Worm (Caenorhabditis elegans) whole organism, young adult: ENCODE results near the gene ttr-37.

Experiments used
- F23B12.7 ChIP-seq: sonication (generic microtip); optimal IDR thresholded peaks from 2 replicates; lab custom pipeline; 2017; ENCODE audit warnings: missing genetic modification characterization, mild to moderate bottlenecking, missing compliant biosample characterization, antibody characterized with exemption, moderate library complexity; ENCODE audit not compliant: insufficient read depth
- F33H1.4 ChIP-seq: fragments of 200-800 bp; sonication (Bioruptor generic); IDR thresholded peaks from 2 replicates; pipeline ENCODE4 v1.3.6; 2022; ENCODE audit warnings: missing genetic modification reagents, missing genetic modification characterization, missing compliant biosample characterization
- Y67H2A.10 ChIP-seq: fragments of 200-800 bp; sonication (Bioruptor generic); conservative IDR thresholded peaks from 2 replicates; pipeline ENCODE4 v1.3.6; 2022; ENCODE audit warnings: missing genetic modification reagents, missing genetic modification characterization, missing compliant biosample characterization
- ama-1 ChIP-seq, 3 experiments: fragments of 150-350 bp in 1 of 3; sonication (generic microtip) in 2 of 3; optimal IDR thresholded peaks; 2 replicates each; lab custom pipeline; 2014 to 2018; ENCODE audit warnings: missing biosample characterization in 2 of 3, missing genetic modification characterization in 2 of 3, missing genetic modification reagents in 2 of 3
- nhr-90 ChIP-seq: sonication (generic microtip); optimal IDR thresholded peaks from 2 replicates; lab custom pipeline; 2016; ENCODE audit warnings: missing genotype, mild to moderate bottlenecking, missing genetic modification characterization, missing compliant biosample characterization

DNA sequence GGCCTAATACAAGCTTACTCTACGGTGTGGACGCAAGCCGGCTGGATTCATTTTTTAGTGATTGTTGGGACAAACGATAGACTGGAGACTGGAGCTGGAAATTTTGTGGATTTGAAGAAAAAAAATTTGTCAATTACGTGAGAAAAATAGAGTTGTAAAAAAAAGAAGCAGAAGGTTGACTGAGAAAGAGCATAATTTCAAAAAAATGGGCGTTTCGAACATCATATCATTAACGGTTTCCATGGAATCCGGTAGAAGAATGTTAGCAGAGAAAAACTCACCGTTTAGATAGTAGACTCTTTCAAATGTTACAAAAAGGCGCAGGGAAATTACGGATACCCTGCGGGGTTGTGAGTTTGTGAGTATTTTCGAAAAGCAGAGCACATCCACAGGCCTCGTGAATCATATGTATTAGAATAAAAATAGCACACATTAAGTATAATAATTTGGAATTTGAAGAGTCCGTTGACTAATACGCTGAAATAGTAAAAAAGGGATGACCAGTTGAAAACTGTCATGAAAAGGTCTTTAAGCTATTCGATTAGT is 33.8 kb upstream of the ttr-37 start, which contains the start of gene F56C3.7:
- TF ChIP-seq F33H1.4 (GFP tag; lab: Robert Waterston, UW) (no peak), ama-1 (optimal IDR thresholded peaks at IDR 0.05; lab: Kevin White, UChicago) (no peak), ama-1 (GFP tag; optimal IDR thresholded peaks at IDR 0.05; lab: Kevin White, UChicago) (no peak), Y67H2A.10 (GFP tag; lab: Robert Waterston, UW) (no peak), nhr-90 (tag; lab: Kevin White, UChicago) (no peak), F23B12.7 (tag; lab: Kevin White, UChicago) (no peak)
